Worm (Caenorhabditis elegans): ENCODE measurements around the gene nol-10.
A peak's percentile ranks its signal among the peaks of the same experiment; 100 is the strongest.

The nol-10 gene

ce11 chrIV:7620450-7620849 lies 40.1 kb downstream of the nol-10 start:
- TF ChIP-seq skn-1 (tag; optimal IDR thresholded peaks at IDR 0.05) (no peak), nhr-10 (tag; optimal IDR thresholded peaks at IDR 0.05) (no peak), dmd-4 (tag; optimal IDR thresholded peaks at IDR 0.05) (no peak), crh-2 (tag; optimal IDR thresholded peaks at IDR 0.05) (no peak), ztf-11 (tag; optimal IDR thresholded peaks at IDR 0.05) (no peak), lin-11 (tag; optimal IDR thresholded peaks at IDR 0.05) (no peak), lin-39 (tag; optimal IDR thresholded peaks at IDR 0.05) (no peak), unc-39 (tag; optimal IDR thresholded peaks at IDR 0.05) (no peak), ztf-1 (GFP tag; conservative IDR thresholded peaks at IDR 0.05) (no peak), ZK546.5 (tag; optimal IDR thresholded peaks at IDR 0.05) (no peak), egl-27 (tag; optimal IDR thresholded peaks at IDR 0.05) (no peak), alr-1 (tag; optimal IDR thresholded peaks at IDR 0.05) (no peak), F13H6.1 (tag; optimal IDR thresholded peaks at IDR 0.05) (no peak), nhr-77 (tag; optimal IDR thresholded peaks at IDR 0.05) (no peak), sem-4 (tag; optimal IDR thresholded peaks at IDR 0.05) (peak; percentile 59), unc-62 (GFP tag; optimal IDR thresholded peaks at IDR 0.05) (no peak), zag-1 (tag; optimal IDR thresholded peaks at IDR 0.05) (peak; percentile 17), ama-1 (optimal IDR thresholded peaks at IDR 0.05) (no peak), Y55F3AM.14 (GFP tag; optimal IDR thresholded peaks at IDR 0.05) (no peak), snpc-4 (tag; optimal IDR thresholded peaks at IDR 0.05) (no peak), ztf-4 (tag; optimal IDR thresholded peaks at IDR 0.05) (no peak), nhr-237 (tag; optimal IDR thresholded peaks at IDR 0.05) (no peak), nhr-12 (tag; optimal IDR thresholded peaks at IDR 0.05) (no peak), nhr-23 (tag; optimal IDR thresholded peaks at IDR 0.05) (no peak), ceh-82 (tag; optimal IDR thresholded peaks at IDR 0.05) (no peak), mbf-1 (tag; optimal IDR thresholded peaks at IDR 0.05) (no peak), C34F6.9 (tag; optimal IDR thresholded peaks at IDR 0.05) (peak; percentile 17), aly-2 (tag; optimal IDR thresholded peaks at IDR 0.05) (no peak), R02D3.7 (tag; optimal IDR thresholded peaks at IDR 0.05) (no peak), unc-55 (GFP tag; optimal IDR thresholded peaks at IDR 0.05) (peak; percentile 41), nhr-11 (tag; optimal IDR thresholded peaks at IDR 0.05) (no peak), elt-1 (tag; optimal IDR thresholded peaks at IDR 0.05) (no peak), ceh-16 (tag; optimal IDR thresholded peaks at IDR 0.05) (no peak), lin-13 (GFP tag; optimal IDR thresholded peaks at IDR 0.05) (no peak), mab-5 (tag; optimal IDR thresholded peaks at IDR 0.05) (no peak)

ce11 chrIV:7623078-7623477 lies 42.7 kb downstream of the nol-10 start:
- TF ChIP-seq snpc-4 (tag; optimal IDR thresholded peaks at IDR 0.05) (no peak), sma-3 (GFP tag; optimal IDR thresholded peaks at IDR 0.05) (no peak), nhr-11 (tag; optimal IDR thresholded peaks at IDR 0.05) (no peak), ama-1 (optimal IDR thresholded peaks at IDR 0.05) (no peak), C34F6.9 (tag; optimal IDR thresholded peaks at IDR 0.05) (no peak), elt-1 (tag; optimal IDR thresholded peaks at IDR 0.05) (no peak), fos-1 (tag; optimal IDR thresholded peaks at IDR 0.05) (no peak), lin-11 (tag; optimal IDR thresholded peaks at IDR 0.05) (no peak), gmeb-1 (tag; optimal IDR thresholded peaks at IDR 0.05) (no peak), nhr-21 (tag; optimal IDR thresholded peaks at IDR 0.05) (no peak), egl-27 (tag; optimal IDR thresholded peaks at IDR 0.05) (no peak), unc-55 (GFP tag; optimal IDR thresholded peaks at IDR 0.05) (no peak), ceh-16 (tag; optimal IDR thresholded peaks at IDR 0.05) (no peak), nhr-10 (tag; optimal IDR thresholded peaks at IDR 0.05) (no peak), peb-1 (tag; optimal IDR thresholded peaks at IDR 0.05) (no peak), sma-9 (GFP tag; optimal IDR thresholded peaks at IDR 0.05) (no peak), sma-9 (tag; optimal IDR thresholded peaks at IDR 0.05) (no peak), lin-13 (GFP tag; optimal IDR thresholded peaks at IDR 0.05) (no peak), unc-62 (GFP tag; optimal IDR thresholded peaks at IDR 0.05) (no peak), sem-4 (tag; optimal IDR thresholded peaks at IDR 0.05) (no peak), nhr-12 (tag; optimal IDR thresholded peaks at IDR 0.05) (no peak)

- TF ChIP-seq dmd-4 (tag; optimal IDR thresholded peaks at IDR 0.05), result no peak
- TF ChIP-seq lin-11 (tag; optimal IDR thresholded peaks at IDR 0.05), result no peak
- TF ChIP-seq nhr-23 (tag; optimal IDR thresholded peaks at IDR 0.05), result no peak
- no peak for TF ChIP-seq zag-1 (tag; optimal IDR thresholded peaks at IDR 0.05)
- TF ChIP-seq ZK546.5 (tag; optimal IDR thresholded peaks at IDR 0.05), result no peak
- peak; percentile 52 for TF ChIP-seq aly-2 (tag; optimal IDR thresholded peaks at IDR 0.05)
- TF ChIP-seq fos-1 (tag; optimal IDR thresholded peaks at IDR 0.05), result no peak
- TF ChIP-seq ztf-11 (tag; optimal IDR thresholded peaks at IDR 0.05), result no peak
- no peak for TF ChIP-seq elt-3 (tag; optimal IDR thresholded peaks at IDR 0.05)
- TF ChIP-seq ztf-4 (tag; optimal IDR thresholded peaks at IDR 0.05), result no peak
- peak; percentile 22 for TF ChIP-seq C34F6.9 (tag; optimal IDR thresholded peaks at IDR 0.05)
- TF ChIP-seq snpc-4 (tag; optimal IDR thresholded peaks at IDR 0.05), result no peak
- TF ChIP-seq lin-39 (tag; optimal IDR thresholded peaks at IDR 0.05), result no peak
- no peak for TF ChIP-seq ama-1 (optimal IDR thresholded peaks at IDR 0.05)
- no peak for TF ChIP-seq skn-1 (tag; optimal IDR thresholded peaks at IDR 0.05)
- peak; percentile 32 for TF ChIP-seq F13H6.1 (tag; optimal IDR thresholded peaks at IDR 0.05)
- no peak for TF ChIP-seq Y55F3AM.14 (GFP tag; optimal IDR thresholded peaks at IDR 0.05)
- no peak for TF ChIP-seq alr-1 (tag; optimal IDR thresholded peaks at IDR 0.05)
- no peak for TF ChIP-seq blmp-1 (tag; optimal IDR thresholded peaks at IDR 0.05; ENCODE audit: insufficient read depth)
- TF ChIP-seq peb-1 (tag; optimal IDR thresholded peaks at IDR 0.05), result no peak
- TF ChIP-seq nhr-11 (tag; optimal IDR thresholded peaks at IDR 0.05), result no peak
- no peak for TF ChIP-seq gmeb-1 (tag; optimal IDR thresholded peaks at IDR 0.05)
- TF ChIP-seq crh-2 (tag; optimal IDR thresholded peaks at IDR 0.05), result peak; percentile 11
- TF ChIP-seq nhr-25 (tag; optimal IDR thresholded peaks at IDR 0.05), result no peak
- TF ChIP-seq mbf-1 (tag; optimal IDR thresholded peaks at IDR 0.05), result no peak
- no peak for TF ChIP-seq sma-3 (GFP tag; optimal IDR thresholded peaks at IDR 0.05)
- TF ChIP-seq elt-1 (tag; optimal IDR thresholded peaks at IDR 0.05), result no peak
- peak; percentile 11 for TF ChIP-seq nhr-129 (tag; optimal IDR thresholded peaks at IDR 0.05)
- no peak for TF ChIP-seq unc-62 (GFP tag; optimal IDR thresholded peaks at IDR 0.05)
- no peak for TF ChIP-seq nhr-10 (tag; optimal IDR thresholded peaks at IDR 0.05)
- peak in 1 of 2 experiments; percentile 14 for TF ChIP-seq lsy-2 (tag; optimal IDR thresholded peaks at IDR 0.05)
- peak; percentile 28 for TF ChIP-seq ceh-82 (tag; optimal IDR thresholded peaks at IDR 0.05)
- no peak for TF ChIP-seq unc-55 (GFP tag; optimal IDR thresholded peaks at IDR 0.05)
Observed at ce11 chrIV:7623868-7624267, 43.5 kb downstream of the nol-10 start.
